Fruit fly (Drosophila melanogaster) whole organism, pupa: ENCODE measurements around the gene Pxd.
A peak's percentile ranks its signal among the peaks of the same experiment; 100 is the strongest.

Experiments
- CG10348 ChIP-seq: fragments of 200-800 bp; sonication (Bioruptor generic); IDR thresholded peaks from 2 replicates; pipeline ENCODE4 v1.3.6; 2022; ENCODE audit warnings: missing biosample characterization, missing genetic modification characterization
- CG12605 ChIP-seq: fragments of 200-800 bp; sonication (Bioruptor generic); IDR thresholded peaks from 2 replicates; pipeline ENCODE4 v1.3.6; 2022; ENCODE audit warnings: missing biosample characterization, missing genetic modification characterization
- CG13204 ChIP-seq: fragments of 200-800 bp; sonication (Bioruptor generic); optimal IDR thresholded peaks from 2 replicates; lab custom pipeline; 2018; ENCODE audit warnings: missing biosample characterization, mild to moderate bottlenecking, missing genetic modification characterization, moderate library complexity
- CG14655 ChIP-seq: fragments of 200-800 bp; sonication (Bioruptor generic); optimal IDR thresholded peaks from 3 replicates; lab custom pipeline; 2017; ENCODE audit warnings: mild to moderate bottlenecking, missing biosample characterization, missing genetic modification reagents, missing genetic modification characterization
- CG15710 ChIP-seq: fragments of 200-800 bp; sonication (Bioruptor generic); optimal IDR thresholded peaks from 2 replicates; lab custom pipeline; 2018; ENCODE audit warnings: missing biosample characterization, mild to moderate bottlenecking, missing genetic modification characterization, moderate library complexity
- CG17806 ChIP-seq: fragments of 200-800 bp; sonication (Bioruptor generic); optimal IDR thresholded peaks from 2 replicates; lab custom pipeline; 2018; ENCODE audit warnings: missing biosample characterization, mild to moderate bottlenecking, missing genetic modification characterization, moderate library complexity
- CG32121 ChIP-seq: fragments of 200-800 bp; sonication (Bioruptor generic); IDR thresholded peaks from 2 replicates; pipeline ENCODE4 v1.3.6; 2022; ENCODE audit warnings: missing biosample characterization, missing genetic modification characterization
- CG34367 ChIP-seq: fragments of 200-800 bp; sonication (Bioruptor generic); optimal IDR thresholded peaks from 2 replicates; lab custom pipeline; 2018; ENCODE audit warnings: missing biosample characterization, mild to moderate bottlenecking, missing genetic modification characterization
- CG4496 ChIP-seq: fragments of 200-800 bp; sonication (Bioruptor generic); IDR thresholded peaks from 3 replicates; pipeline ENCODE4 v1.3.6; 2022; ENCODE audit warnings: missing biosample characterization, missing genetic modification characterization
- CG8159 ChIP-seq: fragments of 200-800 bp; sonication (Bioruptor generic); optimal IDR thresholded peaks from 3 replicates; lab custom pipeline; 2018; ENCODE audit warnings: missing biosample characterization, mild to moderate bottlenecking, missing genetic modification characterization, moderate library complexity
- CG8301 ChIP-seq: fragments of 200-800 bp; sonication (Bioruptor generic); optimal IDR thresholded peaks from 2 replicates; lab custom pipeline; 2018; ENCODE audit warnings: missing biosample characterization, mild to moderate bottlenecking, missing genetic modification characterization
- CG9948 ChIP-seq: fragments of 200-800 bp; sonication (Bioruptor generic); optimal IDR thresholded peaks from 2 replicates; lab custom pipeline; 2018; ENCODE audit warnings: missing biosample characterization, mild to moderate bottlenecking, missing genetic modification characterization, moderate library complexity
- D1 ChIP-seq: fragments of 200-800 bp; sonication (Bioruptor generic); optimal IDR thresholded peaks from 2 replicates; lab custom pipeline; 2018; ENCODE audit warnings: missing biosample characterization, mild to moderate bottlenecking, missing genetic modification characterization, moderate library complexity
- EcR ChIP-seq: fragments of 200-800 bp; sonication (Bioruptor generic); optimal IDR thresholded peaks from 3 replicates; lab custom pipeline; 2019; ENCODE audit warnings: missing biosample characterization, missing genetic modification characterization, mild to moderate bottlenecking, moderate library complexity, missing genetic modification reagents
- Ets98B ChIP-seq: fragments of 200-800 bp; sonication (Bioruptor generic); IDR thresholded peaks from 2 replicates; pipeline ENCODE4 v1.3.6; 2022; ENCODE audit warnings: missing biosample characterization, missing genetic modification characterization
- Pif1A ChIP-seq: fragments of 200-800 bp; sonication (Bioruptor generic); optimal IDR thresholded peaks from 3 replicates; lab custom pipeline; 2016; ENCODE audit warnings: missing biosample characterization, missing genetic modification characterization
- Pif1B ChIP-seq: fragments of 200-800 bp; sonication (Bioruptor generic); optimal IDR thresholded peaks from 3 replicates; lab custom pipeline; 2016; ENCODE audit warnings: missing biosample characterization, missing genetic modification characterization
- Snoo ChIP-seq: fragments of 200-800 bp; sonication (Bioruptor generic); optimal IDR thresholded peaks from 3 replicates; lab custom pipeline; 2017; ENCODE audit warnings: missing biosample characterization, mild to moderate bottlenecking, missing genetic modification characterization, inconsistent platforms
- fd96Ca ChIP-seq: fragments of 200-800 bp; sonication (Bioruptor generic); IDR thresholded peaks from 3 replicates; pipeline ENCODE4 v1.3.6; 2022; ENCODE audit warnings: missing biosample characterization, missing genetic modification characterization
- gl ChIP-seq: fragments of 200-800 bp; sonication (Bioruptor generic); optimal IDR thresholded peaks from 2 replicates; lab custom pipeline; 2018; ENCODE audit warnings: missing biosample characterization, mild to moderate bottlenecking, missing genetic modification characterization
- rn ChIP-seq: fragments of 200-800 bp; sonication (Bioruptor generic); IDR thresholded peaks from 2 replicates; pipeline ENCODE4 v1.3.6; 2022; ENCODE audit warnings: missing biosample characterization, missing genetic modification characterization

The Pxd gene

DNA sequence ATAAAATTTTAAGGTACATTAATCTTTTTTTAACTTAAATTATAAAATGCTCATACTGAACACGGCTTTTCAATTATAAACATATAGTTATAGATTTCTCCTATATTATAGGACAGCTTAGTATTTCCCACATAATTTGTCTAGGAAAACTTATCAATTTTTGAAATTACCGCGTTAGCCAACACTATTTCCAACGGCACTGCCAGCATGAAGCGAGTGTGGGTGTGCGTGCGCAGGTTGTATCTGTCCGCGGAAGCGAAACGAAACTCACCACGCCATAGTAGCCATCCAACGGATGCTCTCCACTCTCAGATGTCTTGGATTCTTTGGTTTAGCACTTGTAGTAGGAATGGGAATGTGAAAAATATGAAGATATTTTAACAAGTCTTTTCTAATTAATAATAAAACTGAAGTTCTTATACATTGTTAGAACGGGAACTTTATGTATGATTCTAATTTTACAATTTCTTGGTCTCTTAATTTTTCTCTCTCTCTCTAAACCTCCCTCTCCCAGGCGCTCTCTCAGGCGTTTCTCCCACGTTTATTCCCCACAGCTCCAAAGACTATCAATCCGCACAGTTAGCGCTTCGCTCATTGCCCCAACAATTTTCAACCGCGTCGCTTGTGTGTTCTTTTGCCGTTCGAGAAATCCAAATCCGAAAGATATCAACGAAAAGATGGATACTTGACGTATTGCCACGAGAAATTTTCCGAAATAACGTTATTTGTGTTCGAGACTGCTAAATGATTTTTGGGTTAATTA is 39.2 kb downstream of the Pxd start, which contains the start of gene Dad:
Gene Dad (plus strand): TSS at position 593 of the 763 bp plus-strand sequence.
- no peak for TF ChIP-seq fd96Ca (GFP tag; lab: Robert Waterston, UW)
- TF ChIP-seq Pif1A (GFP tag; lab: Kevin White, UChicago): peak; percentile 39
- TF ChIP-seq CG34367: peak; percentile 10
- no peak; the same call in 1 of the 2 replicates for TF ChIP-seq CG32121 (GFP tag; lab: Robert Waterston, UW)
- TF ChIP-seq CG17806 (tag; lab: Kevin White, UChicago): peak; percentile 41
- TF ChIP-seq Pif1B (GFP tag; lab: Kevin White, UChicago): peak; percentile 30
- TF ChIP-seq CG14655: peak; percentile 5
- TF ChIP-seq CG9948 (tag; lab: Kevin White, UChicago): peak; percentile 29
- 0 out of 3 replicates have a peak, but pooled peaks have one; percentile 13 for TF ChIP-seq CG4496
- TF ChIP-seq CG15710 (tag; lab: Kevin White, UChicago): peak; percentile 22
- TF ChIP-seq CG12605 (GFP tag; lab: Robert Waterston, UW): peak; percentile 27; the same call in 1 of the 2 replicates
- peak; percentile 25 for TF ChIP-seq Snoo (tag; lab: Kevin White, UChicago)
- peak; percentile 4 for TF ChIP-seq CG8159 (tag; lab: Kevin White, UChicago)
- TF ChIP-seq gl (tag; lab: Kevin White, UChicago): no peak
- TF ChIP-seq Ets98B (GFP tag; lab: Robert Waterston, UW): no peak

DNA sequence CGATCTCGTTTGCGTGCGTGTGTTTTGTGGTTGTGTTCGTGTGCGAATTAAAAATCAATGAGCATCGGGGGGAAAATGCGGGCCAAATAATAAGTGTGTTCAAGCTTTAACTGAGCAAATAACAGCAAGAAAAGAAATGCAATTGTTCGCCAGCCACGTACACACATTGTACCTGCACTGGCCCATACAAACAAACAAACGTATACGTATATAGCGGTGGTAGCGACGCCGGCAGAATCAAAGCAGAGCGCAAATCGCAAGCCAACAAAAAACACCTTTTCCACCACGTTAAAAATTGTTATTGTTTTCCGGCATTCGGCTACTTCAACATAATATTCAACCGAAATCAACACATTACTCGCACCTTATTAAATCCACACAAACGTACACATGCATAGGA is 40.2 kb downstream of the Pxd start:
- TF ChIP-seq CG14655 (no peak), CG8301 (tag; lab: Kevin White, UChicago) (no peak), CG9948 (tag; lab: Kevin White, UChicago) (no peak), rn (no peak), CG17806 (tag; lab: Kevin White, UChicago) (no peak), Pif1B (GFP tag; lab: Kevin White, UChicago) (no peak), CG4496 (no peak), CG8159 (tag; lab: Kevin White, UChicago) (no peak), CG32121 (GFP tag; lab: Robert Waterston, UW) (no peak), Pif1A (GFP tag; lab: Kevin White, UChicago) (no peak), CG13204 (no peak), gl (tag; lab: Kevin White, UChicago) (no peak), D1 (tag; lab: Kevin White, UChicago) (no peak), Ets98B (GFP tag; lab: Robert Waterston, UW) (no peak), EcR (no peak), CG15710 (tag; lab: Kevin White, UChicago) (no peak), Snoo (tag; lab: Kevin White, UChicago) (no peak), CG10348 (GFP tag; lab: Robert Waterston, UW) (no peak)

dm6 chr3R:17056183-17056904 is 42.0 kb downstream of the Pxd start:
- peak; percentile 24 for TF ChIP-seq CG8301 (tag; lab: Kevin White, UChicago)
- TF ChIP-seq Snoo (tag; lab: Kevin White, UChicago): peak; percentile 63
- TF ChIP-seq EcR: peak; percentile 85
- peak; percentile 99 for TF ChIP-seq CG13204
- peak; percentile 46; the same call in 1 of the 2 replicates for TF ChIP-seq rn
- no peak for TF ChIP-seq CG34367
- peak; percentile 74; the same call in 1 of the 2 replicates for TF ChIP-seq Ets98B (GFP tag; lab: Robert Waterston, UW)
- TF ChIP-seq CG15710 (tag; lab: Kevin White, UChicago): peak; percentile 51
- peak; percentile 61 for TF ChIP-seq CG12605 (GFP tag; lab: Robert Waterston, UW)
- no peak for TF ChIP-seq CG17806 (tag; lab: Kevin White, UChicago)
- TF ChIP-seq gl (tag; lab: Kevin White, UChicago): peak; percentile 72
- peak; percentile 51 for TF ChIP-seq Pif1A (GFP tag; lab: Kevin White, UChicago)
- TF ChIP-seq fd96Ca (GFP tag; lab: Robert Waterston, UW): no peak
- peak; percentile 35 for TF ChIP-seq CG14655
- peak; percentile 60 for TF ChIP-seq Pif1B (GFP tag; lab: Kevin White, UChicago)
- peak; percentile 74 for TF ChIP-seq CG4496
- no peak for TF ChIP-seq CG10348 (GFP tag; lab: Robert Waterston, UW)
- peak; percentile 60 for TF ChIP-seq CG32121 (GFP tag; lab: Robert Waterston, UW)
- TF ChIP-seq CG8159 (tag; lab: Kevin White, UChicago): peak; percentile 18
- no peak for TF ChIP-seq CG9948 (tag; lab: Kevin White, UChicago)
- TF ChIP-seq D1 (tag; lab: Kevin White, UChicago): peak; percentile 40
- TF ChIP-seq, all 21 proteins: peak for 16

DNA sequence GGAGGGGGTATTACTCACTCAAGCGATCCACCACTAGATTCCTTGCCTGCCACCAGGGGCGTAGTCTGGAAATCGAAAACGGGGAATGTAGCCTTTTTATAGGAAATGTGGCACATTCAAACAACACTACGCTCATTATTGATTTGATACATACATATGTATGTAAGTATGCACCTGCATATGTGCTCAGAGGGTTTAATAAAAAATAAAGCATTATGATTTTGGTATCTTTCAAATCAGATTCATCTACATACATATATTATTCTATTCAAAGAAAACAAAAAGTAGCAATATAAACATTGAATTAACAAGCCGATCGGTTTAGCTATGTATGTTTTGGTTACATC is 42.5 kb downstream of the Pxd start:
- TF ChIP-seq CG15710 (tag; lab: Kevin White, UChicago) (peak; percentile 44), CG34367 (peak; percentile 16), CG14655 (peak; percentile 78), CG32121 (GFP tag; lab: Robert Waterston, UW) (no peak; the same call in 1 of the 2 replicates), Snoo (tag; lab: Kevin White, UChicago) (peak; percentile 2), Ets98B (GFP tag; lab: Robert Waterston, UW) (peak; percentile 7; the same call in 1 of the 2 replicates), CG10348 (GFP tag; lab: Robert Waterston, UW) (no peak), CG17806 (tag; lab: Kevin White, UChicago) (peak; percentile 52), CG12605 (GFP tag; lab: Robert Waterston, UW) (peak; percentile 39; the same call in 1 of the 2 replicates), Pif1A (GFP tag; lab: Kevin White, UChicago) (peak; percentile 70), D1 (tag; lab: Kevin White, UChicago) (no peak), rn (no peak), CG13204 (no peak), CG4496 (peak; percentile 43), EcR (no peak), fd96Ca (GFP tag; lab: Robert Waterston, UW) (no peak; the same call in 2 of the 3 replicates), gl (tag; lab: Kevin White, UChicago) (no peak), CG8301 (tag; lab: Kevin White, UChicago) (peak; percentile 71), CG8159 (tag; lab: Kevin White, UChicago) (peak; percentile 70), CG9948 (tag; lab: Kevin White, UChicago) (peak; percentile 62), Pif1B (GFP tag; lab: Kevin White, UChicago) (peak; percentile 22)
